Fruit fly (Drosophila melanogaster): ENCODE data around the gene hng3.

Gene hng3

dm6 chr3L:700160-700917 is 55.0 kb downstream of the hng3 start (continued):
- TF ChIP-seq CG14860 (GFP tag; IDR thresholded peaks at IDR 0.05; ENCODE audit: partially characterized antibody), result no peak
- TF ChIP-seq GATAe (GFP tag; conservative IDR thresholded peaks at IDR 0.05), result no peak
- no peak for TF ChIP-seq CG11398 (GFP tag; optimal IDR thresholded peaks at IDR 0.05)
- peak; percentile 16 for TF ChIP-seq Mad (GFP tag; optimal IDR thresholded peaks at IDR 0.05)
- TF ChIP-seq ap (GFP tag; IDR thresholded peaks at IDR 0.05), result 0 out of 2 replicates have a peak, but pooled peaks have one; percentile 19
- TF ChIP-seq CG1603 (tag; optimal IDR thresholded peaks at IDR 0.05), result peak; percentile 47
- TF ChIP-seq Ada2b (GFP tag; IDR thresholded peaks at IDR 0.05), result peak; percentile 80
- no peak for TF ChIP-seq Scr (GFP tag; IDR thresholded peaks at IDR 0.05; ENCODE audit: partially characterized antibody)
- TF ChIP-seq CG1529 (GFP tag; optimal IDR thresholded peaks at IDR 0.05), result peak; percentile 8
- TF ChIP-seq CG18476 (GFP tag; optimal IDR thresholded peaks at IDR 0.05), result peak; percentile 27
- peak; percentile 72 for TF ChIP-seq CG13296 (GFP tag; optimal IDR thresholded peaks at IDR 0.05)
- no peak for TF ChIP-seq Camta (GFP tag; optimal IDR thresholded peaks at IDR 0.05)
- peak; percentile 68 for TF ChIP-seq CG12659 (GFP tag; optimal IDR thresholded peaks at IDR 0.05)
- TF ChIP-seq Oaz (GFP tag; IDR thresholded peaks at IDR 0.05), result no peak
- TF ChIP-seq esg (GFP tag; conservative IDR thresholded peaks at IDR 0.05), result peak; percentile 45; the same call in 1 of the 2 replicates
- peak; percentile 60 for TF ChIP-seq Xbp1 (GFP tag; optimal IDR thresholded peaks at IDR 0.05)
- TF ChIP-seq ranshi (GFP tag; IDR thresholded peaks at IDR 0.05), result peak; percentile 76
- peak; percentile 66 for TF ChIP-seq Fer3 (tag; optimal IDR thresholded peaks at IDR 0.05)
- TF ChIP-seq CG11093 (GFP tag; IDR thresholded peaks at IDR 0.05), result no peak
- peak; percentile 19 for TF ChIP-seq YL-1 (GFP tag; optimal IDR thresholded peaks at IDR 0.05)
- no peak for TF ChIP-seq cad (GFP tag; optimal IDR thresholded peaks at IDR 0.05)
- no peak for TF ChIP-seq Mrtf (GFP tag; IDR thresholded peaks at IDR 0.05)
- no peak for TF ChIP-seq fru (optimal IDR thresholded peaks at IDR 0.05)
- no peak for TF ChIP-seq CG11085 (GFP tag; IDR thresholded peaks at IDR 0.05)
- TF ChIP-seq pum (GFP tag; optimal IDR thresholded peaks at IDR 0.05), result no peak
- peak; percentile 73 for TF ChIP-seq gro (GFP tag; optimal IDR thresholded peaks at IDR 0.05)
- TF ChIP-seq CG18011 (GFP tag; optimal IDR thresholded peaks at IDR 0.05), result peak; percentile 75
- TF ChIP-seq B-H2 (GFP tag; optimal IDR thresholded peaks at IDR 0.05), result peak; percentile 41
- no peak for TF ChIP-seq CG32772 (GFP tag; IDR thresholded peaks at IDR 0.05)
- TF ChIP-seq dmrt11E (tag; optimal IDR thresholded peaks at IDR 0.05), result peak; percentile 22
- TF ChIP-seq klu (GFP tag; IDR thresholded peaks at IDR 0.05), result no peak
- no peak for TF ChIP-seq Hr3 (GFP tag; optimal IDR thresholded peaks at IDR 0.05)
- TF ChIP-seq CG12219 (GFP tag; optimal IDR thresholded peaks at IDR 0.05), result peak; percentile 83
- TF ChIP-seq Fer2 (tag; optimal IDR thresholded peaks at IDR 0.05), result peak; percentile 12
- TF ChIP-seq gt (GFP tag; IDR thresholded peaks at IDR 0.05), result no peak
- no peak for TF ChIP-seq Dp (GFP tag; optimal IDR thresholded peaks at IDR 0.05)
- peak; percentile 70 for TF ChIP-seq Hmr (GFP tag; optimal IDR thresholded peaks at IDR 0.05)
- TF ChIP-seq fd64A (GFP tag; optimal IDR thresholded peaks at IDR 0.05), result no peak
- TF ChIP-seq CG2116 (GFP tag; optimal IDR thresholded peaks at IDR 0.05), result peak; percentile 14
- TF ChIP-seq zfh2 (GFP tag; optimal IDR thresholded peaks at IDR 0.05), result no peak
- TF ChIP-seq CG31441 (GFP tag; IDR thresholded peaks at IDR 0.05), result peak; percentile 73
- TF ChIP-seq Ravus (GFP tag; IDR thresholded peaks at IDR 0.05), result no peak
- no peak for TF ChIP-seq Max (GFP tag; optimal IDR thresholded peaks at IDR 0.05)
- TF ChIP-seq NK7.1 (GFP tag; optimal IDR thresholded peaks at IDR 0.05), result no peak
- no peak for TF ChIP-seq CG9727 (GFP tag; optimal IDR thresholded peaks at IDR 0.05)
- TF ChIP-seq ftz-f1 (GFP tag; optimal IDR thresholded peaks at IDR 0.05), result no peak
- peak; percentile 62 for TF ChIP-seq Oli (tag; optimal IDR thresholded peaks at IDR 0.05)
- TF ChIP-seq CG15073 (GFP tag; optimal IDR thresholded peaks at IDR 0.05), result no peak
- peak; percentile 20 for TF ChIP-seq CG10462 (GFP tag; optimal IDR thresholded peaks at IDR 0.05)
- TF ChIP-seq CG2889 (GFP tag; IDR thresholded peaks at IDR 0.05), result 0 out of 3 replicates have a peak, but pooled peaks have one; percentile 11
- no peak for TF ChIP-seq usp (GFP tag; optimal IDR thresholded peaks at IDR 0.05)

All from whole organism, embryonic.